Fruit fly (Drosophila melanogaster) whole organism, embryonic: ENCODE measurements around the gene Spc105R.

Source experiments
- B-H2 ChIP-seq: fragments of 200-800 bp; sonication (Bioruptor generic); optimal IDR thresholded peaks from 2 replicates; lab custom pipeline; 2018; ENCODE audit warnings: missing biosample characterization, mild to moderate bottlenecking, missing genetic modification characterization
- CG10543 ChIP-seq: fragments of 200-800 bp; sonication (Bioruptor generic); optimal IDR thresholded peaks from 3 replicates; lab custom pipeline; 2017; ENCODE audit warnings: missing biosample characterization, mild to moderate bottlenecking, missing genetic modification characterization, moderate library complexity
- CG11398 ChIP-seq: fragments of 200-800 bp; sonication (Bioruptor generic); optimal IDR thresholded peaks from 2 replicates; lab custom pipeline; 2016; ENCODE audit warnings: missing biosample characterization, missing genetic modification characterization
- CG11456 ChIP-seq: fragments of 200-800 bp; sonication (Bioruptor generic); IDR thresholded peaks from 3 replicates; pipeline ENCODE4 v1.3.6; 2022; ENCODE audit warnings: missing biosample characterization, missing genetic modification characterization
- CG11723 ChIP-seq: fragments of 200-800 bp; sonication (Bioruptor generic); optimal IDR thresholded peaks from 2 replicates; lab custom pipeline; 2017; ENCODE audit warnings: missing biosample characterization, mild to moderate bottlenecking, missing genetic modification characterization
- CG12104 ChIP-seq: fragments of 200-800 bp; sonication (Bioruptor generic); optimal IDR thresholded peaks from 3 replicates; lab custom pipeline; 2016; ENCODE audit warnings: missing biosample characterization, missing genetic modification characterization
- CG12769 ChIP-seq: fragments of 200-800 bp; sonication (Bioruptor generic); optimal IDR thresholded peaks from 2 replicates; lab custom pipeline; 2019; ENCODE audit warnings: missing biosample characterization, mild to moderate bottlenecking, missing genetic modification characterization, moderate library complexity
- CG12942 ChIP-seq: fragments of 200-800 bp; sonication (Bioruptor generic); optimal IDR thresholded peaks from 3 replicates; lab custom pipeline; 2016; ENCODE audit warnings: missing biosample characterization, missing genetic modification characterization
- CG14667 ChIP-seq: fragments of 200-800 bp; sonication (Bioruptor generic); IDR thresholded peaks from 2 replicates; pipeline ENCODE4 v1.3.6; 2022; ENCODE audit warnings: missing biosample characterization, missing genetic modification characterization
- CG17612 ChIP-seq: fragments of 200-800 bp; sonication (Bioruptor generic); IDR thresholded peaks from 2 replicates; pipeline ENCODE4 v1.3.6; 2022; ENCODE audit warnings: missing biosample characterization, missing genetic modification characterization
- CG18619 ChIP-seq: fragments of 200-800 bp; sonication (Bioruptor generic); optimal IDR thresholded peaks from 3 replicates; lab custom pipeline; 2017; ENCODE audit warnings: missing biosample characterization, mild to moderate bottlenecking, missing genetic modification characterization
- CG2199 ChIP-seq: fragments of 200-800 bp; sonication (Bioruptor generic); IDR thresholded peaks from 3 replicates; pipeline ENCODE4 v1.3.6; 2022; ENCODE audit warnings: missing biosample characterization, missing genetic modification characterization
- CG31224 ChIP-seq: fragments of 200-800 bp; sonication (Bioruptor generic); IDR thresholded peaks from 2 replicates; pipeline ENCODE4 v1.3.6; 2022; ENCODE audit warnings: missing biosample characterization, missing genetic modification characterization
- CG32767 ChIP-seq: fragments of 200-800 bp; sonication (Bioruptor generic); IDR thresholded peaks from 2 replicates; pipeline ENCODE4 v1.3.6; 2022; ENCODE audit warnings: missing biosample characterization, missing genetic modification characterization
- CG4360 ChIP-seq: fragments of 200-800 bp; sonication (Bioruptor generic); IDR thresholded peaks from 2 replicates; pipeline ENCODE4 v1.3.6; 2022; ENCODE audit warnings: missing biosample characterization, missing genetic modification characterization
- CG4424 ChIP-seq: fragments of 200-800 bp; sonication (Bioruptor generic); optimal IDR thresholded peaks from 3 replicates; lab custom pipeline; 2016; ENCODE audit warnings: missing biosample characterization, missing genetic modification characterization
- CG7745 ChIP-seq: fragments of 200-800 bp; sonication (Bioruptor generic); optimal IDR thresholded peaks from 2 replicates; lab custom pipeline; 2018; ENCODE audit warnings: missing biosample characterization, mild to moderate bottlenecking, missing genetic modification characterization, moderate library complexity
- CG9215 ChIP-seq: fragments of 200-800 bp; sonication (Bioruptor generic); IDR thresholded peaks from 2 replicates; pipeline ENCODE4 v1.3.6; 2022; ENCODE audit warnings: missing biosample characterization, missing genetic modification characterization
- CG9797 ChIP-seq: fragments of 200-800 bp; sonication (Bioruptor generic); optimal IDR thresholded peaks from 3 replicates; lab custom pipeline; 2018; ENCODE audit warnings: missing biosample characterization, mild to moderate bottlenecking, missing genetic modification characterization
- CkIIα-i1 ChIP-seq: fragments of 200-800 bp; sonication (Bioruptor generic); IDR thresholded peaks from 2 replicates; pipeline ENCODE4 v1.3.6; 2022; ENCODE audit warnings: missing biosample characterization, missing genetic modification characterization
- Deaf1 ChIP-seq: fragments of 200-800 bp; optimal IDR thresholded peaks from 3 replicates; lab custom pipeline; 2019; ENCODE audit warnings: missing biosample characterization, mild to moderate bottlenecking, missing genetic modification characterization, moderate library complexity
- Drgx ChIP-seq: fragments of 200-800 bp; sonication (Bioruptor generic); IDR thresholded peaks from 2 replicates; pipeline ENCODE4 v1.3.6; 2022; ENCODE audit warnings: missing biosample characterization, missing genetic modification characterization
- Hmx ChIP-seq: fragments of 200-800 bp; sonication (Bioruptor generic); optimal IDR thresholded peaks from 2 replicates; lab custom pipeline; 2016; ENCODE audit warnings: missing biosample characterization, missing genetic modification characterization
- Hr51 ChIP-seq, 2 experiments: fragments of 200-800 bp; sonication (Bioruptor generic); optimal IDR thresholded peaks; 2 replicates in 1 of 2; 3 replicates in 1 of 2; lab custom pipeline; 2016 to 2018; ENCODE audit warnings: missing biosample characterization in 2 of 2, missing genetic modification characterization in 2 of 2, mild to moderate bottlenecking in 1 of 2, moderate library complexity in 1 of 2
- Lpt ChIP-seq: fragments of >200 bp; optimal IDR thresholded peaks from 2 replicates; lab custom pipeline; 2018; ENCODE audit warnings: missing biosample characterization, missing genetic modification characterization
- MESR4 ChIP-seq: fragments of 200-800 bp; sonication (Bioruptor generic); optimal IDR thresholded peaks from 2 replicates; lab custom pipeline; 2018; ENCODE audit warnings: missing biosample characterization, mild to moderate bottlenecking, missing genetic modification characterization, moderate library complexity
- Mes4 ChIP-seq: fragments of 200-800 bp; sonication (Bioruptor generic); optimal IDR thresholded peaks from 2 replicates; lab custom pipeline; 2016; ENCODE audit warnings: missing biosample characterization, missing genetic modification characterization
- Ptx1 ChIP-seq: fragments of 200-800 bp; sonication (Bioruptor generic); IDR thresholded peaks from 2 replicates; pipeline ENCODE4 v1.3.6; 2022; ENCODE audit warnings: missing biosample characterization, missing genetic modification characterization
- Sry-β ChIP-seq: fragments of 200-800 bp; sonication (Bioruptor generic); optimal IDR thresholded peaks from 2 replicates; lab custom pipeline; 2018; ENCODE audit warnings: missing biosample characterization, mild to moderate bottlenecking, missing genetic modification characterization, moderate library complexity
- Ssrp ChIP-seq: fragments of 200-800 bp; sonication (Bioruptor generic); optimal IDR thresholded peaks from 2 replicates; lab custom pipeline; 2018; ENCODE audit warnings: missing biosample characterization, mild to moderate bottlenecking, missing genetic modification characterization, moderate library complexity
- TFAM ChIP-seq: fragments of 200-800 bp; sonication (Bioruptor generic); optimal IDR thresholded peaks from 2 replicates; lab custom pipeline; 2017; ENCODE audit warnings: missing biosample characterization, missing genetic modification characterization, inconsistent platforms
- Taf1 ChIP-seq: fragments of 200-800 bp; sonication (Bioruptor generic); IDR thresholded peaks from 2 replicates; pipeline ENCODE4 v1.3.6; 2022; ENCODE audit warnings: missing biosample characterization, missing genetic modification characterization
- ash1 ChIP-seq: fragments of 200-800 bp; sonication (Bioruptor generic); optimal IDR thresholded peaks from 2 replicates; lab custom pipeline; 2018; ENCODE audit warnings: missing biosample characterization, mild to moderate bottlenecking, missing genetic modification characterization
- bsh ChIP-seq, 2 experiments: fragments of 200-800 bp; sonication (Bioruptor generic); optimal IDR thresholded peaks; 2 replicates each; lab custom pipeline; 2017 to 2018; ENCODE audit warnings: mild to moderate bottlenecking in 2 of 2, missing biosample characterization in 2 of 2, missing genetic modification characterization in 2 of 2, moderate library complexity in 1 of 2
- chm ChIP-seq: fragments of 200-800 bp; sonication (Bioruptor generic); IDR thresholded peaks from 2 replicates; pipeline ENCODE4 v1.3.6; 2022; ENCODE audit warnings: missing biosample characterization, missing genetic modification characterization
- exex ChIP-seq: fragments of 200-800 bp; sonication (Bioruptor generic); optimal IDR thresholded peaks from 4 replicates; lab custom pipeline; 2018; ENCODE audit warnings: missing biosample characterization, mild to moderate bottlenecking, missing genetic modification characterization, moderate library complexity
- fd102C ChIP-seq: fragments of 200-800 bp; sonication (Bioruptor generic); optimal IDR thresholded peaks from 2 replicates; lab custom pipeline; 2018; ENCODE audit warnings: missing biosample characterization, mild to moderate bottlenecking, missing genetic modification characterization, moderate library complexity
- fru ChIP-seq: fragments of >200 bp; optimal IDR thresholded peaks from 2 replicates; lab custom pipeline; 2017
- hbn ChIP-seq: fragments of 200-800 bp; sonication (Bioruptor generic); IDR thresholded peaks from 2 replicates; pipeline ENCODE4 v1.3.6; 2022; ENCODE audit warnings: missing biosample characterization, missing genetic modification characterization; ENCODE audit not compliant: partially characterized antibody
- klu ChIP-seq: fragments of 200-800 bp; sonication (Bioruptor generic); IDR thresholded peaks from 2 replicates; pipeline ENCODE4 v1.3.6; 2022; ENCODE audit warnings: missing biosample characterization, missing genetic modification characterization
- mld ChIP-seq: fragments of 200-800 bp; sonication (Bioruptor generic); IDR thresholded peaks from 3 replicates; pipeline ENCODE4 v1.3.6; 2022; ENCODE audit warnings: missing biosample characterization, missing genetic modification characterization; ENCODE audit not compliant: partially characterized antibody
- nau ChIP-seq: fragments of 200-800 bp; sonication (Bioruptor generic); optimal IDR thresholded peaks from 3 replicates; lab custom pipeline; 2017; ENCODE audit warnings: missing biosample characterization, mild to moderate bottlenecking, missing genetic modification characterization, missing genetic modification reagents
- pum ChIP-seq: fragments of 200-800 bp; sonication (Bioruptor generic); optimal IDR thresholded peaks from 2 replicates; lab custom pipeline; 2016; ENCODE audit warnings: missing biosample characterization, missing genetic modification characterization
- sens ChIP-seq: fragments of 200-800 bp; sonication (Bioruptor generic); peaks from one replicate; lab custom pipeline; 2016; ENCODE audit warnings: missing biosample characterization, missing genetic modification characterization
- sens-2 ChIP-seq: fragments of 200-800 bp; sonication (Bioruptor generic); IDR thresholded peaks from 2 replicates; pipeline ENCODE4 v1.3.6; 2022; ENCODE audit warnings: missing biosample characterization, missing genetic modification characterization
- sisA ChIP-seq: fragments of 200-800 bp; sonication (Bioruptor generic); IDR thresholded peaks from 2 replicates; pipeline ENCODE4 v1.3.6; 2022; ENCODE audit warnings: missing biosample characterization, missing genetic modification characterization
- tio ChIP-seq: fragments of 200-800 bp; sonication (Bioruptor generic); optimal IDR thresholded peaks from 2 replicates; lab custom pipeline; 2017; ENCODE audit warnings: missing biosample characterization, missing genetic modification characterization, inconsistent platforms
- ttk ChIP-seq: fragments of 200-800 bp; sonication (Bioruptor generic); IDR thresholded peaks from 2 replicates; pipeline ENCODE4 v2.1.2; 2022; ENCODE audit warnings: missing biosample characterization, missing genetic modification characterization
- usp ChIP-seq: fragments of >200 bp; optimal IDR thresholded peaks from 2 replicates; lab custom pipeline; 2017; ENCODE audit warnings: missing biosample characterization, missing genetic modification characterization
- z ChIP-seq: fragments of 200-800 bp; sonication (Bioruptor generic); IDR thresholded peaks from 3 replicates; pipeline ENCODE4 v1.3.6; 2022; ENCODE audit warnings: missing biosample characterization, missing genetic modification characterization
- zf30C ChIP-seq: fragments of 200-800 bp; sonication (Bioruptor generic); optimal IDR thresholded peaks from 3 replicates; lab custom pipeline; 2018; ENCODE audit warnings: missing biosample characterization, mild to moderate bottlenecking, missing genetic modification characterization

Gene Spc105R

DNA sequence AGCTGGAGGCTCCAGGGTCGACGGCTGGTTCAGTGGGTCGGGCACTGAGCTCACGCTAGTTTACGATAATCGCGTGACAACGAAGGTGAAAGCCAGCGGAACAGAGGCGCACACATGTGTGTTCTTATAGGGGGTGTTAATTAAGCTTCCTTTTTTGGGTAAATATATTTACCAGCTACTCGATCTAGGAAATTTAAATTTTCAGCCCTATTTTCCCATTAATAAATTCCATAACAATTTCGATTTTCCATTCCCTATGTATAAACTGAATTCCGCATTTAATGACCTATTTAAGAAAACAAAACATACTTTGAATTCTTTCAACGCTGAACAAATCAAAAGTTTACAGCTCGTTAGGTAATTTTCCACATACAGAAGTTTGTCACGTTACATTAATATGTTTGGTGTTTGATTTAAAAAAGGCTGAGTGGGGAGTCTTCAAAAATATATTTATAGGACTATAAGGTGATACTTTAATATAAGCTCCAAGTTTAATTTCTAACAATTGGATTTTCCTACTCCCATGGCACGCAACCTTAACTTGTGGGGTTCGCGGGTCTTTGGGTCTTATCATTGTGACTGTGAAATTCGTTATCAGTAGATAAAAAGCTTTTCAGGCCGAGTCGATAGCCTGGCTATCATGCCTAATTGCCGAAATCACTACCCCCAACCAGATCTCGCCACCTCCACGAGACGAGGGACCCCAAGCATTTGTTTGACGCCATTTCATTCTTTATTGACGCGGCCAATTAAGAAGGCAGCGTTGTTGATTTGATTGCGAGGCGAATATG lies 37.0 kb downstream of the Spc105R start, which contains the start of gene CG13255 (continued):
- TF ChIP-seq CG18619 (peak; percentile 38), exex (peak; percentile 92), B-H2 (no peak), TFAM (GFP tag; lab: Kevin White, UChicago) (no peak), Taf1 (no peak), bsh (GFP tag; optimal IDR thresholded peaks at IDR 0.05; lab: Kevin White, UChicago) (no peak), CG9215 (GFP tag; lab: Robert Waterston, UW) (peak; percentile 36; the same call in 1 of the 2 replicates), Ssrp (tag; lab: Kevin White, UChicago) (peak; percentile 0), CG32767 (GFP tag; lab: Robert Waterston, UW) (no peak), CG2199 (GFP tag; lab: Robert Waterston, UW) (no peak), sens-2 (GFP tag; lab: Robert Waterston, UW) (no peak), Lpt (GFP tag; lab: Kevin White, UChicago) (no peak), Deaf1 (tag; lab: Kevin White, UChicago) (no peak), pum (GFP tag; lab: Kevin White, UChicago) (no peak), sisA (no peak), CG4424 (peak; percentile 50), CG11456 (peak; percentile 78; the same call in 2 of the 3 replicates), zf30C (no peak), ttk (no peak), ash1 (no peak), Hmx (GFP tag; lab: Kevin White, UChicago) (peak; percentile 48), MESR4 (GFP tag; lab: Kevin White, UChicago) (no peak), CkIIα-i1 (GFP tag; lab: Robert Waterston, UW) (no peak), CG12769 (tag; lab: Kevin White, UChicago) (no peak), CG12942 (no peak), Hr51 (GFP tag; optimal IDR thresholded peaks at IDR 0.05; lab: Kevin White, UChicago) (peak in 1 of 2 experiments; percentile 56), fru (lab: Kevin White, UChicago) (no peak), tio (GFP tag; lab: Kevin White, UChicago) (peak; percentile 59), CG11723 (GFP tag; lab: Kevin White, UChicago) (peak; percentile 14), CG4360 (GFP tag; lab: Robert Waterston, UW) (no peak), sens (GFP tag; lab: Kevin White, UChicago) (peak; percentile 54), CG31224 (GFP tag; lab: Robert Waterston, UW) (no peak), CG9797 (GFP tag; lab: Kevin White, UChicago) (no peak), CG17612 (GFP tag; lab: Robert Waterston, UW) (no peak), CG10543 (GFP tag; lab: Kevin White, UChicago) (peak; percentile 48), CG14667 (GFP tag; lab: Robert Waterston, UW) (no peak), klu (GFP tag; lab: Robert Waterston, UW) (no peak; the same call in 1 of the 2 replicates), nau (GFP tag; lab: Kevin White, UChicago) (peak; percentile 48), CG12104 (peak; percentile 49), usp (GFP tag; lab: Kevin White, UChicago) (no peak), Sry-β (no peak), hbn (GFP tag; lab: Robert Waterston, UW) (no peak), z (GFP tag; lab: Robert Waterston, UW) (no peak), Drgx (GFP tag; lab: Robert Waterston, UW) (no peak), Mes4 (no peak), mld (GFP tag; lab: Robert Waterston, UW) (no peak), CG7745 (tag; lab: Kevin White, UChicago) (no peak), CG11398 (GFP tag; lab: Kevin White, UChicago) (peak; percentile 26), Ptx1 (GFP tag; lab: Robert Waterston, UW) (peak; percentile 39; the same call in 1 of the 2 replicates), fd102C (GFP tag; lab: Kevin White, UChicago) (no peak), chm (GFP tag; lab: Robert Waterston, UW) (no peak)
